Fruit fly (Drosophila melanogaster): ENCODE data around the gene Vps8.
A peak's percentile ranks its signal among the peaks of the same experiment; 100 is the strongest.

Gene Vps8

DNA sequence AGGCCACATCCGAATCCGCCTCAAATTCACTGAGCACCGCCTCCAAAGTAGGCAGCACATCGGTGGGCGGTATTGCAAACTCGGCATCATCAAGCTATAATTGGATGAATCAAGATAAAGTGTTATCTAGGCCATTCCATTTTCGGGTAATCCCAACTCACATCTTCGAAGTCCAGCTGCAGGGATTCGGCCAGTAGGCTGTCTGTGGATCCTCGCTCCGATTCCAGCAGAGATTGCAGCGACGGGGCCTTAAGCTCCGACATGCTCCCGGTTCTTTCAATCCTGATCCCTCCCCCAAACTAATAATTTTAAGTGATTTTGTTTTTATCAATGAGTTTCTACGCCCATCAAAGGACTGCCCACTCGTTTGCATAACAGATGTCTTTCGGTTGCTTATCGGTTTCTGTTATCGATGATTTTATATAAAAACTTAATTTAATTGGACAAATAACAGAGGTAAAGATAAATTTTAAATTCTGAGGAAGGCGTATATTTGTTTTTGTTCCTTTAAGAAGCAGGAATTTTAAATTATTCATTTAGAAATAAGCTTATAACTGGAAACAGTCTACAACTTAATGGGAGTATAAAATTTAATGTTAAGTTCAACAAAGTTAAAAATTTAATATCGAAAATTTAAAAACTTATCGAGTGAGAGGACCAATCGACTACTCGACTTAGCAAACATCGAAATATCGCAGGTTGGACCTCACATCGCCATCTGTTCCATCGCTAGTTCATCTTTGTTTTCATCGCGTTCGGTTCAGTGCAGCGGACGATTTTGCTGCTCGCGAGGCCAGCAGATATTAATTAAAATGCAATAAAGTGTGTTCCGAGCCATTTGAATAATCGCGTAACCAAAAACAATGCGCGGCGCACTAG lies at the start of gene Vps8, which contains the start of gene sfl:
TSS of gene Vps8 (minus strand) at position 370 of the 879 bp plus-strand sequence.
TSS of gene sfl (plus strand) at position 753 of the 879 bp plus-strand sequence.
- peak in 1 of 2 experiments; percentile 6 for TF ChIP-seq CTCF (optimal IDR thresholded peaks at IDR 0.05)
- no peak for TF ChIP-seq CG8478 (optimal IDR thresholded peaks at IDR 0.05)

DNA sequence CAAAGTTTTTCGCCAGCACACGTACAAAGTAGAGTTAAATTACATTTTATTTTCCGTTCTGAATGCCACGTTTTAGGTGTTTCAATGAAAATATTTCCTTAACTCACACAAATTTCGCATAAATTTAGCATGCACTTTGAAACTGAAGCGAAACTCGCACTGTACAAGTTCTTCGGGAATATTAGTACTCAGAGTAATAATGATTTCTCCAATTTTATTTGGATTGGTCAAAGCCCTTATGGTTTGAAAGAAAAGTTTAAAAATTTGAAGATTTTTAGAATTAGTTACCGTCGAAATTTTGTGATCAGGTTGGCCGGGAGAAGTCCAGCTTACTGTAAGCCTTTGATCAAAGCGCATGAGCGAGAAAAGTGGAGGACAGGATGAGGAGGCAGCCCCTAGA lies 35.3 kb upstream of the Vps8 start, which contains the start of gene betaTub65B:
TSS of gene betaTub65B (plus strand) at position 301 of the 400 bp plus-strand sequence.
- no peak for TF ChIP-seq CTCF (optimal IDR thresholded peaks at IDR 0.05)
- no peak for TF ChIP-seq CG8478 (optimal IDR thresholded peaks at IDR 0.05)

DNA sequence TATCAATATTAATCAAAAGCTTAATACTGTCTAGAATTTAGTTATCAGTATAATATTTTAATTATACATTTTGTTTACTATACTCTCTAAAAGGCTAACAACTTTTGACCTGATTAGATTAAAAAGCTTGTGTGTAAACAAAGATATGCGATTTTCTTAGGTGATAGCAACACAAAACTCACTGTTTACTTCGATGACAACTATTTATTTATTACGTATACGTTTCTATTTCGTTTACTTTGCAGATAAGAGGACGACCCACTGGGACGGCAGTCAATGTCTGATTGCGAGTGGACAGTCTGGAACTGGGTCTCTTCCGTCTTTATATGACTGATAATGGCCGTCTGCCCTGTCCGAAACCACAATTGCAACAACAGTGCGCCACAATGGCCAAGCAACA lies 27.7 kb upstream of the Vps8 start:
- no peak for TF ChIP-seq CG8478 (optimal IDR thresholded peaks at IDR 0.05)
- no peak for TF ChIP-seq CTCF (optimal IDR thresholded peaks at IDR 0.05)

DNA sequence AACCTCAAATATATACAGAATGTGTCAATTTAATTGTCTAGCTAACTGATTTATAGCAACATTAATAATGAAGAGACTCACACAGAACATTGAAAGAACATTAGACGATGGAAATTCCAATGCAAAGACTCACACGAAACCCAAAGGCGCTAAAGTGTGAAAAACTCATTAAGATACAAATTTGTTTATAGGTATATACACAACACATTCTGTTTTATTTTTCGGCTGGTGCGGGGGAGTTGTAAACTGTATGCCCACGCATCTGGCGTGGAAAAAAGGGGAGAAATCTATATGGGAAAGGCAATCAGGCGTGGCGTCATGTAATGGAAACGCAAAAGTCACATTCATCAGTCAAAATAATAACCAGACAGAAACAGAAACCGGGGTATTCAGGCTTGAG lies 24.6 kb upstream of the Vps8 start:
- no peak for TF ChIP-seq CTCF (optimal IDR thresholded peaks at IDR 0.05)
- no peak for TF ChIP-seq CG8478 (optimal IDR thresholded peaks at IDR 0.05)

DNA sequence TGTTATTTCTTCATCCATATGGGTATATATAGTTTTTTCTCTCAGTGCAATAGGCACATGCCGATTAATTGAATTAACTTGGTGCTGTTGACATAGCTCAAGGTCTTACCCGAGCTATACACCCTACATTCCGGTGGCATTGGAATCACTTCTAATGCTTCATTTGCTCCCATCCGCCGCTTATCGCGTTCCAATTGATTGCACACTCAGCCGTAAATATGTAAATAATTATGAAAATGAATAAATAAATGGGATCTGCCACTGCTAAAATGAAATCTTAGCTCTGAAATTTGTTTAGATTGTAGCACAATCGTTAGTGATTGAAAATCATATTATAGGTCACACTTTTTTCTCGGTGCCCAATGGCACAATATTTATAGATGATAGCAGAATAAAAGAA lies 21.8 kb upstream of the Vps8 start:
- TF ChIP-seq CTCF (optimal IDR thresholded peaks at IDR 0.05) (no peak), CG8478 (optimal IDR thresholded peaks at IDR 0.05) (no peak)

DNA sequence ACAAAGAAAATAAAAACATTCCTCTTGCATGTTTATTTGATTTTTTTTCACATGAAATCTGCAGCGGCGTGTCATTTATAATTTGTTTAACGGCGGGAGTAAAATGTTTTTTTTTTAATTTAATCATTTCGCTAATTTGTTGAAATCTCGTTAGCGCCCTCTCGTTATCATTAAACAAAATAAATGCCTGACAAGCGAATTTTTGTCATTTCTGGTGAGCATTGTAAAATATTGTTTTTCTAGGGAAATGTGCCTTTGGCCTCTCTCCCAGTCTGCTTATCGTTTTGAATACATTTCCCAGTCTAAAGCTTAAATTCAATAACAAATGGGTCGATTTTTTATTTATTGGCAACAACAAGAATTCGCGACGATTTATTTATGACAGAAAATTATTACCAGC lies 17.2 kb upstream of the Vps8 start:
- TF ChIP-seq CG8478 (optimal IDR thresholded peaks at IDR 0.05) (no peak), CTCF (optimal IDR thresholded peaks at IDR 0.05) (no peak)

DNA sequence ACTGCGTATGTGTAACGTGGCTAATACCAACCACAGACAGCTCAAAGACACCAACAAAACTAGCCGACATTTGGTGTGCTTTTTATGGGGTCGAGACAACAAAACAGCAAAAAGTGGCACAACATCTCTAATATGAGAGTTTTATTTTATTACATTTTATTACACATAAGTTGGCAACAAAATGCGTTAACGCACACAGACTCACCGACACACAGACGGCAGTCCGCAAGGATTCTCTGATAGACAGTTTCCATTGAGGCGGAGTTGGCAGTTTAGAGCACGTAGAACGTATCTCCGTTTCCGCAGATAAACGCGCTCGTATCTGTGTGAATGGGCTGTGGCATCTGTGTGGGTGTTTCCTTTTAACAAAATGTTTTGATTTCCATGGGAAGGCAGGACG lies 13.0 kb upstream of the Vps8 start:
- no peak for TF ChIP-seq CG8478 (optimal IDR thresholded peaks at IDR 0.05)
- no peak for TF ChIP-seq CTCF (optimal IDR thresholded peaks at IDR 0.05)

DNA sequence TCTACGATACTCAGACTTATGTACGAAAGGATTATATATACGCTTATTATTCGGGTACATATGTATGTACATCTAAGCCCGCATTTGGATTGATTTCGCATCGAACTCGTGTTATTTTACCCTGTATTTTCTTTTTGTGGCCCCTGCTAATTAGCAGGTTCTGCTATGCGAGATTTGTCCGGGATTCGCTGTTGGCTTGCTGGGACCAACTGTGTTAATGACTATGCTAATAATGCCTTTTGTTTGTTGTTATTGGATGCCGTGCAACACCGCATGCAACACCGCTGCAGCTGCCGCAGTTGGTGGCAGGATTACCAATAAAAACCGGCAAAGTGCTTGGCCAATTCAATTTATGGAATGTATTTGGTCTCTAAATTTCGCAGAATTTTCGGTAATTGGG lies 5.4 kb upstream of the Vps8 start:
- TF ChIP-seq CG8478 (optimal IDR thresholded peaks at IDR 0.05) (no peak), CTCF (optimal IDR thresholded peaks at IDR 0.05) (no peak)

DNA sequence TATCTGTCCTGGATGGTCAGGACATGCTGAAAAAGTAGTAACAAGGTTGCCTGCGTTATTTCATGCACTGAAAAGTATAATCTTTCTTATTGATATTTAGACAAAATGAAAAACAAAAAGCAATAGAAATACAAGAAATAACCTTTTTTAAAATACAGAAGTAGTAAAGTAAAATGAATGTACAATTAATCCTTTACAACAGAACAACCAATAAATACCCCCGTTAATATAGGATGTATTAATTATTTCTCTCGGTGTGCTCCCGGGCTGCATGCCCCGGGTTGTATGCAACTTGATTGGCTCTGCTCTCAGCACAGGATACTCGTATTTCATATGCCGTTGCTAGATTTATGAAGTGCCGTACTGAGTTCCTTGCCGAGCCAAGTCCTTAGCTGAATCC lies 3.5 kb upstream of the Vps8 start:
- TF ChIP-seq CTCF (optimal IDR thresholded peaks at IDR 0.05): no peak

DNA sequence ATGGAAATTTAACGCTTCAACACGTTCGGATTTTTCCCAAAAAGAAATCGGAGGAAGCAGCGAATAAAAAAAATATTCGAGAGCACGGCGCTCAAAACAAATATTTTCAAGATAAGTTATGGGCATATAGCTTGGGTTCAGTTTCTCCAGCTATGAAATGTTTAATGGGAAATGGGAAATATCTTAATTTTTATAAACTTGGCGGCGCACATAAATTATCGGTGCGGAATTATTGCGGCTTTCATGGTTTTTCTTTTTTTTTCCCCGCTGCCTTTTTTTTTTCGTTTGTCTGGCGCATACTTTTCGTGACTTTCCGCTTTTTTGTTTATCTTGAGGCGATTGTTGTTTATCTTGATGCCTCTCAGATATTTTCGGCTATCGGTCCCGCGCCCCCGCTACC lies 2.9 kb upstream of the Vps8 start:
- TF ChIP-seq CG8478 (optimal IDR thresholded peaks at IDR 0.05) (no peak), CTCF (optimal IDR thresholded peaks at IDR 0.05) (no peak)

DNA sequence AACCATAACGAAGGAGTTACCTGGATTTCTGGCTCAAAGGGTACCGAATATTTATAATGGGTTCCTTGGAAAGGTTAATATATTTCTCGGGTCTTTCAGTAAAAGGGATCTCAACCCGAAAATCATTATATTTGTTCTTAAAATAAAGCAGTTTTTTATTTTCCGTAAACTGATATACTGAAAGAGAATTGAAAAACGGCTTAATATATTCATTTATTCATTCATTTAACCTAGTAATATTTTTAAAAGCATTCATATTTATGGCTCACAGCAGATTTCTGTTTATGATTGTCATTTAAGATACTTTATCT lies 1.8 kb upstream of the Vps8 start:
- TF ChIP-seq CG8478 (optimal IDR thresholded peaks at IDR 0.05) (no peak), CTCF (optimal IDR thresholded peaks at IDR 0.05) (no peak)

DNA sequence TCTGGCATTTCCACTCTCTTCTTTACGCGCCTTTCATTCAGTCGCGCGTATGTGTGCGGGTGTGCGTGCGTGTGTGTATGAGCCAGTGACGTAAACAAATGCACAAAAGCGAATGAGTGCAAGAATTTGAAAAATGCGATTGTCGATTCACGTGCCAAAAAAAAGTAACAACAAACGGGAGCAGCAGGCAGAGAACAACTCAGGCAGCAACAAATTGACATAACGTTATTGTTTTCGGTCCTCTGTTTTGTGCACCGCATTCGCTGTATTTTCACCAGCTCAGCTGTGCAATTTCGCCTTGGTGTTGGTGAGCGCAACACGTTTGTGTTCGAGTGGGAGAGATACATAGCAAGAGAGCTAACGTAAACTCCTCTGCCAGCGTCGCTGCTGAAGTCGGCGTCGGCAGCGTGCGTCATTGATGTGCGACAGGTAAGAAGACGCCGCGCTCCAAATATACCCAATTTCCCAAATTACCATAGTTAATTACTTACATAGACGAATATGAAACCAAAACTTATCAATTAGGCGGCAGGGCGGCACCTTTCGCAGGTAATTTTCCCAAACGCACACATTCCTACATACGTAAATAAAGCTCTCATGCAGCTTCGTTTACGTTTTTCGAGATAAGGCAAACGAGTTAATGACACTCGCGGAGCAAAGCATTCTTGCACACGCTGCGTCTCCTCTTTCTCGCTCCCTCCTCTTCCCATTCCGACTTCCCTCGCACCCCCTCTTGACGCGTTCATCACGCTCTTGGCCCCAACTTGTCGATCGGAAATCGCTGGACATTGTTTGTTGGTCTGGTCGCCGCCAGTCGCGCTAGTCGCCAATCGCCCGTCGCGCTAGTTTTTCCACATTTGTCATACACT lies 1.2 kb upstream of the Vps8 start:
- TF ChIP-seq CG8478 (optimal IDR thresholded peaks at IDR 0.05) (no peak), CTCF (optimal IDR thresholded peaks at IDR 0.05) (no peak)

DNA sequence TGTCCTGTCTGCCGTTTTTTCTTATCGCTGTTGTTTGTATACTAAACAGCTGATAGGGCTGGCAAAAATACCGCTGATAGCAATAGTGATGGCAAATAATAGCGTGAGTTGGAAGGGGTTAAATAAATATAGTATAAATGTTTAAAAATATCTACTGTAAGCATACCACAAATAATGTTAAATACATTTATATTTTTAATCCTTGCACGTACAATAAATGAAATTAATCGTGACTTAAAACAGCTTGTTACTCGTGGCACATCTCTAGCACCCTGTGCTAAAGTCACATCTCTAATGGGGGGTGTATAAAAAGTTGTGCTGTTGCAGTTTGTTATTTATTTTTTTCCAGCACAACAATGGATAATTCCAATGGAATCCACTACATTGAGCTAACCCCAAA lies 6.7 kb downstream of the Vps8 start, which contains the start of the genes CG10147 and Bulli:
TSS of gene CG10147 (minus strand) at position 20 of the 400 bp plus-strand sequence.
TSS of gene Bulli (plus strand) at position 277 of the 400 bp plus-strand sequence.
- TF ChIP-seq CG8478 (optimal IDR thresholded peaks at IDR 0.05) (no peak), CTCF (optimal IDR thresholded peaks at IDR 0.05) (no peak)

DNA sequence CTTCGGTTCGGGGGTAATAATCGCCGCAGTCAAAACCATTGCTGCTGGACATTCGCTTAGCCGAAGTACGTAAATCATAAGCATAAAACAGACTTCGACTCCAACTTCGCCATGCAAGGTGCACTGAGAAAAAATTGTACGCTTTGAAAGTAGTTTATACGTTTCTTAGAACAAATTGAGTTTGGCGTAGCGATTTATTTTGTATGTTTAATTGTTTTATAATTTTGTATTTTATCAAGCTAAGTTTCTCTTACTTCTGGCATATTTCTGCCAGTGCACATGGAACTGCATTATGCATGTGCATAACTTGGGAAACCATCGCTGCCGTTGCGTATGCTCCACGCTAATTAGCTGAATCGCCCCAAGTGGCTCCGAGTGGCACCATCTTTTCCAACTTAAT lies 12.3 kb downstream of the Vps8 start:
- no peak for TF ChIP-seq CG8478 (optimal IDR thresholded peaks at IDR 0.05)

DNA sequence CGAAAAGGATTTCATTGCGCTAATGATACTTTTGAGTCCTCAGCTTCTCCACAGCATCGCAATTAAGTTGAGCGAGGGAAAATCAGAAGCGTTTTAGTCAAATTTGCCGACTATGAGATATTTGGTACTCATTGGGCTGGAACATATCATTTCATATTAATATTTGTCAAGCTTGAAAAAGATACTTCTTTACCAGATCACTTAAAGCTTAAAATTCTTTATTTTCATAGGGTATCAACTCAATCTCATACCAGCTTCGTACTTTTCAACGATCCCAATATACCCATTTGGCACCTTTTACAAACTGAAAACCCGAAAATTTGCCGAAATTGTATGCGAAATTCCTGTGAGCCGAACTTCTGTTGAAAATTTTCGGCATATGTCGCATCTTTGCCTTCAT lies 23.3 kb downstream of the Vps8 start:
- TF ChIP-seq CTCF (optimal IDR thresholded peaks at IDR 0.05): no peak
- TF ChIP-seq CG8478 (optimal IDR thresholded peaks at IDR 0.05): no peak

DNA sequence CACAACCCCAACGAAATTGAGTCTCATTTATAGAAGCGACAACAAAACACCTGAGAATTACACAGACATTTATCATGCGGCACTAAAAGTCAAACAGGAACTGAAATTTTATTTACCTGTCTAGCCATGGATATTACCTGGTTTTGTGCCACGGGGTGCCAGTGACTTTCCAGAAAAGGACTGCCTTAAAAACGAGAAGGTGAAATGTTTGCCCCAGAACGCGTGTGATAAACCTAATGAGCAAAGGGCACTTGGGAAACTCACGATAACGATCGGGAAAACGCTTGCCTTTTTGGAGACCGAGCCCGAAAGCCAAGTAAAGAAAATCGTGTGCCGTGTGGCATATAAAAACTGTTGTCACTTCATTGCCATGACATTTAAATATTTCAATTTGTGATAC lies 25.6 kb downstream of the Vps8 start:
- TF ChIP-seq CTCF (optimal IDR thresholded peaks at IDR 0.05) (no peak), CG8478 (optimal IDR thresholded peaks at IDR 0.05) (no peak)

Data from S2 (cell line).